Fruit fly (Drosophila melanogaster) whole organism, embryonic: ENCODE data around the gene Rdh.
A peak's percentile ranks its signal among the peaks of the same experiment; 100 is the strongest.

Experiments used
- Adf1 ChIP-seq: fragments of 200-800 bp; sonication (Bioruptor generic); IDR thresholded peaks from 2 replicates; pipeline ENCODE4 v1.3.6; 2022; ENCODE audit warnings: missing biosample characterization, missing genetic modification characterization
- CG10366 ChIP-seq: fragments of 200-800 bp; sonication (Bioruptor generic); IDR thresholded peaks from 2 replicates; pipeline ENCODE4 v1.3.6; 2022; ENCODE audit warnings: missing biosample characterization, missing genetic modification characterization
- CG1233 ChIP-seq: fragments of 200-800 bp; sonication (Bioruptor generic); optimal IDR thresholded peaks from 4 replicates; lab custom pipeline; 2018; ENCODE audit warnings: missing biosample characterization, mild to moderate bottlenecking, missing genetic modification characterization
- CG14014 ChIP-seq: fragments of 200-800 bp; sonication (Bioruptor generic); IDR thresholded peaks from 2 replicates; pipeline ENCODE4 v1.3.6; 2022; ENCODE audit warnings: missing biosample characterization, missing genetic modification characterization
- CG17361 ChIP-seq: fragments of 200-800 bp; sonication (Bioruptor generic); IDR thresholded peaks from 3 replicates; pipeline ENCODE4 v1.3.6; 2022; ENCODE audit warnings: missing biosample characterization, missing genetic modification characterization
- CG17829 ChIP-seq: fragments of 200-800 bp; optimal IDR thresholded peaks from 2 replicates; lab custom pipeline; 2019; ENCODE audit warnings: missing biosample characterization, mild to moderate bottlenecking, missing genetic modification characterization, moderate library complexity
- CG18262 ChIP-seq: fragments of 200-800 bp; optimal IDR thresholded peaks from 3 replicates; lab custom pipeline; 2019; ENCODE audit warnings: missing biosample characterization, mild to moderate bottlenecking, missing genetic modification characterization, moderate library complexity
- CG2120 ChIP-seq: fragments of 200-800 bp; sonication (Bioruptor generic); optimal IDR thresholded peaks from 3 replicates; lab custom pipeline; 2016; ENCODE audit warnings: missing biosample characterization, missing genetic modification characterization
- CG30403 ChIP-seq: fragments of 200-800 bp; sonication (Bioruptor generic); optimal IDR thresholded peaks from 3 replicates; lab custom pipeline; 2016; ENCODE audit warnings: missing biosample characterization, missing genetic modification characterization
- CG31441 ChIP-seq: fragments of 200-800 bp; sonication (Bioruptor generic); IDR thresholded peaks from 2 replicates; pipeline ENCODE4 v1.3.6; 2022; ENCODE audit warnings: missing biosample characterization, missing genetic modification characterization
- CG3726 ChIP-seq: fragments of 200-800 bp; sonication (Bioruptor generic); IDR thresholded peaks from 3 replicates; pipeline ENCODE4, ENCODE4 v1.3.6; 2022; ENCODE audit warnings: missing biosample characterization, missing genetic modification characterization
- CG6689 ChIP-seq: fragments of 200-800 bp; sonication (Bioruptor generic); IDR thresholded peaks from 2 replicates; pipeline ENCODE4 v1.3.6; 2022; ENCODE audit warnings: missing biosample characterization, missing genetic modification characterization
- CG7271 ChIP-seq: fragments of 200-800 bp; sonication (Bioruptor generic); optimal IDR thresholded peaks from 2 replicates; lab custom pipeline; 2018; ENCODE audit warnings: missing biosample characterization, mild to moderate bottlenecking, missing genetic modification characterization, moderate library complexity
- CG8089 ChIP-seq: fragments of 200-800 bp; sonication (Bioruptor generic); optimal IDR thresholded peaks from 3 replicates; lab custom pipeline; 2016; ENCODE audit warnings: missing biosample characterization, missing genetic modification characterization
- D19A ChIP-seq: fragments of 200-800 bp; optimal IDR thresholded peaks from 3 replicates; lab custom pipeline; 2019; ENCODE audit warnings: missing biosample characterization, mild to moderate bottlenecking, missing genetic modification characterization, moderate library complexity
- Dad ChIP-seq: fragments of 200-800 bp; sonication (Bioruptor generic); optimal IDR thresholded peaks from 3 replicates; lab custom pipeline; 2016; ENCODE audit warnings: missing biosample characterization, missing genetic modification characterization
- Drgx ChIP-seq: fragments of 200-800 bp; sonication (Bioruptor generic); IDR thresholded peaks from 2 replicates; pipeline ENCODE4 v1.3.6; 2022; ENCODE audit warnings: missing biosample characterization, missing genetic modification characterization
- H15 ChIP-seq: fragments of 200-800 bp; sonication (Bioruptor generic); IDR thresholded peaks from 3 replicates; pipeline ENCODE4 v1.3.6; 2022; ENCODE audit warnings: missing biosample characterization, missing genetic modification characterization
- H2.0 ChIP-seq: fragments of 200-800 bp; sonication (Bioruptor generic); IDR thresholded peaks from 2 replicates; pipeline ENCODE4 v1.3.6; 2022; ENCODE audit warnings: missing biosample characterization, missing genetic modification characterization
- HLH3B ChIP-seq: fragments of 200-800 bp; sonication (Bioruptor generic); IDR thresholded peaks from 2 replicates; pipeline ENCODE4 v1.3.6; 2022; ENCODE audit warnings: missing biosample characterization, missing genetic modification characterization
- Hr3 ChIP-seq: fragments of 200-800 bp; sonication (Bioruptor generic); optimal IDR thresholded peaks from 3 replicates; lab custom pipeline; 2016; ENCODE audit warnings: missing biosample characterization, missing genetic modification characterization
- Hr51 ChIP-seq, 2 experiments: fragments of 200-800 bp; sonication (Bioruptor generic); optimal IDR thresholded peaks; 2 replicates in 1 of 2; 3 replicates in 1 of 2; lab custom pipeline; 2016 to 2018; ENCODE audit warnings: missing biosample characterization in 2 of 2, missing genetic modification characterization in 2 of 2, mild to moderate bottlenecking in 1 of 2, moderate library complexity in 1 of 2
- Lpt ChIP-seq: fragments of >200 bp; optimal IDR thresholded peaks from 2 replicates; lab custom pipeline; 2018; ENCODE audit warnings: missing biosample characterization, missing genetic modification characterization
- MESR4 ChIP-seq: fragments of 200-800 bp; sonication (Bioruptor generic); optimal IDR thresholded peaks from 2 replicates; lab custom pipeline; 2018; ENCODE audit warnings: missing biosample characterization, mild to moderate bottlenecking, missing genetic modification characterization, moderate library complexity
- Poxn ChIP-seq: fragments of 200-800 bp; sonication (Bioruptor generic); IDR thresholded peaks from 2 replicates; pipeline ENCODE4 v1.3.6; 2022; ENCODE audit warnings: missing biosample characterization, missing genetic modification characterization
- Rx ChIP-seq: fragments of 200-800 bp; sonication (Bioruptor generic); IDR thresholded peaks from 2 replicates; pipeline ENCODE4 v1.3.6; 2022; ENCODE audit warnings: missing biosample characterization, missing genetic modification characterization
- Six4 ChIP-seq: fragments of 200-800 bp; sonication (Bioruptor generic); optimal IDR thresholded peaks from 2 replicates; lab custom pipeline; 2016; ENCODE audit warnings: missing biosample characterization, missing genetic modification characterization
- Sox102F ChIP-seq: fragments of 200-800 bp; sonication (Bioruptor generic); optimal IDR thresholded peaks from 2 replicates; lab custom pipeline; 2018; ENCODE audit warnings: missing biosample characterization, mild to moderate bottlenecking, missing genetic modification characterization, moderate library complexity
- Ssrp ChIP-seq: fragments of 200-800 bp; sonication (Bioruptor generic); optimal IDR thresholded peaks from 2 replicates; lab custom pipeline; 2018; ENCODE audit warnings: missing biosample characterization, mild to moderate bottlenecking, missing genetic modification characterization, moderate library complexity
- Stat92E ChIP-seq, 3 experiments: fragments of >200 bp in 2 of 3; fragments of 200-800 bp in 1 of 3; sonication (Bioruptor generic) in 1 of 3; optimal IDR thresholded peaks; 2 replicates each; lab custom pipeline; 2017 to 2019; ENCODE audit warnings: missing biosample characterization in 3 of 3, missing genetic modification characterization in 3 of 3, mild to moderate bottlenecking in 1 of 3, moderate library complexity in 1 of 3
- Xbp1 ChIP-seq: fragments of 200-800 bp; sonication (Bioruptor generic); optimal IDR thresholded peaks from 3 replicates; lab custom pipeline; 2016; ENCODE audit warnings: missing biosample characterization, mild to moderate bottlenecking, missing genetic modification characterization
- Xrp1 ChIP-seq: fragments of 200-800 bp; sonication (Bioruptor generic); IDR thresholded peaks from 2 replicates; pipeline ENCODE4 v1.3.6; 2022; ENCODE audit warnings: missing biosample characterization, missing genetic modification characterization
- cato ChIP-seq: fragments of 200-800 bp; sonication (Bioruptor generic); optimal IDR thresholded peaks from 2 replicates; lab custom pipeline; 2016; ENCODE audit warnings: missing biosample characterization, missing genetic modification characterization, borderline replicate concordance
- fd102C ChIP-seq: fragments of 200-800 bp; sonication (Bioruptor generic); optimal IDR thresholded peaks from 2 replicates; lab custom pipeline; 2018; ENCODE audit warnings: missing biosample characterization, mild to moderate bottlenecking, missing genetic modification characterization, moderate library complexity
- ftz-f1 ChIP-seq: fragments of 200-800 bp; sonication (Bioruptor generic); optimal IDR thresholded peaks from 2 replicates; lab custom pipeline; 2016; ENCODE audit warnings: missing biosample characterization, missing genetic modification characterization
- gem ChIP-seq: fragments of 200-800 bp; sonication (Bioruptor generic); optimal IDR thresholded peaks from 2 replicates; lab custom pipeline; 2019; ENCODE audit warnings: missing biosample characterization, mild to moderate bottlenecking, missing genetic modification characterization, moderate library complexity
- grau ChIP-seq: fragments of 200-800 bp; optimal IDR thresholded peaks from 3 replicates; lab custom pipeline; 2019; ENCODE audit warnings: missing biosample characterization, mild to moderate bottlenecking, missing genetic modification characterization, moderate library complexity
- org-1 ChIP-seq: fragments of 200-800 bp; sonication (Bioruptor generic); optimal IDR thresholded peaks from 2 replicates; lab custom pipeline; 2017; ENCODE audit warnings: missing biosample characterization, missing genetic modification characterization
- pan ChIP-seq, 4 experiments: fragments of >200 bp in 3 of 4; fragments of 200-800 bp in 1 of 4; sonication (Bioruptor generic) in 1 of 4; optimal IDR thresholded peaks in 3 of 4; IDR thresholded peaks in 1 of 4; 2 replicates each; pipeline versions ENCODE4 v1.3.6 to Lab custom; 2017 to 2022; ENCODE audit warnings: missing biosample characterization in 2 of 4, missing genetic modification characterization in 2 of 4, mixed read lengths in 1 of 4
- pnt ChIP-seq: fragments of 200-800 bp; sonication (Bioruptor generic); optimal IDR thresholded peaks from 3 replicates; lab custom pipeline; 2016; ENCODE audit warnings: missing biosample characterization, missing genetic modification characterization
- ranshi ChIP-seq: fragments of 200-800 bp; sonication (Bioruptor generic); IDR thresholded peaks from 2 replicates; pipeline ENCODE4 v1.3.6; 2022; ENCODE audit warnings: missing biosample characterization, missing genetic modification characterization
- row ChIP-seq: fragments of 200-800 bp; sonication (Bioruptor generic); IDR thresholded peaks from 3 replicates; pipeline ENCODE4 v1.3.6; 2022; ENCODE audit warnings: missing biosample characterization, missing genetic modification characterization
- seq ChIP-seq: fragments of 200-800 bp; sonication (Bioruptor generic); IDR thresholded peaks from 2 replicates; pipeline ENCODE4 v1.3.6; 2022; ENCODE audit warnings: missing biosample characterization, missing genetic modification characterization
- tio ChIP-seq: fragments of 200-800 bp; sonication (Bioruptor generic); optimal IDR thresholded peaks from 2 replicates; lab custom pipeline; 2017; ENCODE audit warnings: missing biosample characterization, missing genetic modification characterization, inconsistent platforms
- ttk ChIP-seq: fragments of 200-800 bp; sonication (Bioruptor generic); IDR thresholded peaks from 2 replicates; pipeline ENCODE4 v2.1.2; 2022; ENCODE audit warnings: missing biosample characterization, missing genetic modification characterization
- unpg ChIP-seq: fragments of 200-800 bp; sonication (Bioruptor generic); optimal IDR thresholded peaks from 3 replicates; lab custom pipeline; 2018; ENCODE audit warnings: missing biosample characterization, mild to moderate bottlenecking, missing genetic modification characterization, moderate library complexity
- zfh2 ChIP-seq: fragments of 200-800 bp; sonication (Bioruptor generic); optimal IDR thresholded peaks from 2 replicates; lab custom pipeline; 2016; ENCODE audit warnings: missing biosample characterization, missing genetic modification characterization

Rdh gene

dm6 chr3L:3798488-3798887 lies 26.8 kb upstream of the Rdh start (continued):
- peak; percentile 5 for TF ChIP-seq CG2120 (GFP tag; lab: Kevin White, UChicago)
- TF ChIP-seq CG17361 (GFP tag; lab: Robert Waterston, UW) = 0 out of 3 replicates have a peak, but pooled peaks have one; percentile 11
- TF ChIP-seq CG1233 (GFP tag; lab: Kevin White, UChicago) = no peak
- TF ChIP-seq Hr51 (GFP tag; optimal IDR thresholded peaks at IDR 0.05; lab: Kevin White, UChicago) = peak in 1 of 2 experiments; percentile 42
- peak; percentile 51 for TF ChIP-seq gem (tag; lab: Kevin White, UChicago)
- TF ChIP-seq Sox102F (GFP tag; lab: Kevin White, UChicago) = peak; percentile 42
- peak; percentile 38; the same call in 1 of the 2 replicates for TF ChIP-seq CG14014 (GFP tag; lab: Robert Waterston, UW)
- TF ChIP-seq tio (GFP tag; lab: Kevin White, UChicago) = peak; percentile 16
- TF ChIP-seq CG7271 (tag; lab: Kevin White, UChicago) = no peak
- peak; percentile 35 for TF ChIP-seq unpg
- no peak for TF ChIP-seq pan (optimal IDR thresholded peaks at IDR 0.05; lab: Kevin White, UChicago)
- peak in 1 of 2 experiments; percentile 28 for TF ChIP-seq pan (GFP tag; optimal IDR thresholded peaks at IDR 0.05 in 1 of 2, IDR thresholded peaks at IDR 0.05 in 1 of 2)
- TF ChIP-seq Stat92E (GFP tag; optimal IDR thresholded peaks at IDR 0.05; lab: Kevin White, UChicago) = no peak
- 0 out of 2 replicates have a peak, but pooled peaks have one; percentile 25 for TF ChIP-seq ranshi (GFP tag; lab: Robert Waterston, UW)
- 0 out of 2 replicates have a peak, but pooled peaks have one; percentile 5 for TF ChIP-seq Rx
- no peak for TF ChIP-seq Poxn (GFP tag; lab: Robert Waterston, UW)
- TF ChIP-seq Ssrp = peak; percentile 3
- no peak for TF ChIP-seq org-1
- TF ChIP-seq CG18262 (tag; lab: Kevin White, UChicago) = no peak
- peak; percentile 28 for TF ChIP-seq CG30403
- peak; percentile 4 for TF ChIP-seq Xbp1
- peak; percentile 7 for TF ChIP-seq Hr3
- TF ChIP-seq CG6689 (GFP tag; lab: Robert Waterston, UW) = peak; percentile 34
- no peak for TF ChIP-seq Adf1 (GFP tag; lab: Robert Waterston, UW)
- TF ChIP-seq Xrp1 = no peak
- peak; percentile 27 for TF ChIP-seq D19A (tag; lab: Kevin White, UChicago)
- TF ChIP-seq zfh2 (GFP tag; lab: Kevin White, UChicago) = no peak
- TF ChIP-seq Lpt (GFP tag; lab: Kevin White, UChicago) = no peak

- no peak for TF ChIP-seq seq (GFP tag; lab: Robert Waterston, UW)
- no peak for TF ChIP-seq CG8089
- TF ChIP-seq ranshi (GFP tag; lab: Robert Waterston, UW) = no peak
- TF ChIP-seq grau (tag; lab: Kevin White, UChicago) = peak; percentile 16
- TF ChIP-seq CG10366 (GFP tag; lab: Robert Waterston, UW) = no peak
- no peak for TF ChIP-seq H2.0 (GFP tag; lab: Robert Waterston, UW)
- TF ChIP-seq MESR4 (GFP tag; lab: Kevin White, UChicago) = no peak
- no peak for TF ChIP-seq H15
- TF ChIP-seq cato (GFP tag; lab: Kevin White, UChicago) = no peak
- TF ChIP-seq Dad (GFP tag; lab: Kevin White, UChicago) = no peak
- no peak for TF ChIP-seq pnt
- TF ChIP-seq Drgx (GFP tag; lab: Robert Waterston, UW) = peak; percentile 47; the same call in 1 of the 2 replicates
- no peak for TF ChIP-seq ftz-f1 (GFP tag; lab: Kevin White, UChicago)
- TF ChIP-seq Six4 (GFP tag; lab: Kevin White, UChicago) = no peak
- no peak for TF ChIP-seq CG31441
- no peak for TF ChIP-seq ttk (GFP tag; lab: Robert Waterston, UW)
- no peak for TF ChIP-seq HLH3B (GFP tag; lab: Robert Waterston, UW)
- no peak for TF ChIP-seq CG17829
- TF ChIP-seq CG3726 (GFP tag; lab: Robert Waterston, UW) = no peak
- TF ChIP-seq fd102C = no peak
- peak; percentile 9; the same call in 1 of the 3 replicates for TF ChIP-seq row (GFP tag; lab: Robert Waterston, UW)
- TF ChIP-seq unpg = no peak
Measured at dm6 chr3L:3799766-3800165, 25.5 kb upstream of the Rdh start.
